Fruit fly (Drosophila melanogaster) whole organism, embryonic: Measurements from ENCODE around the gene Cortactin.
A peak's percentile ranks its signal among the peaks of the same experiment; 100 is the strongest.

Experiments used
- Asciz ChIP-seq: fragments of 200-800 bp; sonication (Bioruptor generic); optimal IDR thresholded peaks from 2 replicates; lab custom pipeline; 2017; ENCODE audit warnings: missing biosample characterization, mild to moderate bottlenecking, missing genetic modification characterization, missing genetic modification reagents
- B-H2 ChIP-seq: fragments of 200-800 bp; sonication (Bioruptor generic); optimal IDR thresholded peaks from 2 replicates; lab custom pipeline; 2018; ENCODE audit warnings: missing biosample characterization, mild to moderate bottlenecking, missing genetic modification characterization
- CG10209 ChIP-seq: fragments of 200-800 bp; sonication (Bioruptor generic); optimal IDR thresholded peaks from 3 replicates; lab custom pipeline; 2017; ENCODE audit warnings: missing biosample characterization, mild to moderate bottlenecking, missing genetic modification characterization, missing genetic modification reagents
- CG10959 ChIP-seq: fragments of 200-800 bp; sonication (Bioruptor generic); IDR thresholded peaks from 2 replicates; pipeline ENCODE4 v1.3.6; 2022; ENCODE audit warnings: missing biosample characterization, missing genetic modification characterization
- CG11560 ChIP-seq: fragments of 200-800 bp; sonication (Bioruptor generic); IDR thresholded peaks from 3 replicates; pipeline ENCODE4 v1.3.6; 2022; ENCODE audit warnings: missing biosample characterization, missing genetic modification characterization
- CG12299 ChIP-seq: fragments of 200-800 bp; sonication (Bioruptor generic); optimal IDR thresholded peaks from 2 replicates; lab custom pipeline; 2018; ENCODE audit warnings: missing biosample characterization, mild to moderate bottlenecking, missing genetic modification characterization
- CG1233 ChIP-seq: fragments of 200-800 bp; sonication (Bioruptor generic); optimal IDR thresholded peaks from 4 replicates; lab custom pipeline; 2018; ENCODE audit warnings: missing biosample characterization, mild to moderate bottlenecking, missing genetic modification characterization
- CG15269 ChIP-seq: fragments of 200-800 bp; sonication (Bioruptor generic); optimal IDR thresholded peaks from 2 replicates; lab custom pipeline; 2018; ENCODE audit warnings: missing biosample characterization, mild to moderate bottlenecking, missing genetic modification characterization, moderate library complexity
- CG16863 ChIP-seq: fragments of 200-800 bp; sonication (Bioruptor generic); optimal IDR thresholded peaks from 3 replicates; lab custom pipeline; 2016; ENCODE audit warnings: missing biosample characterization, missing genetic modification characterization
- CG17359 ChIP-seq: fragments of 200-800 bp; sonication (Bioruptor generic); optimal IDR thresholded peaks from 3 replicates; lab custom pipeline; 2018; ENCODE audit warnings: missing biosample characterization, mild to moderate bottlenecking, missing genetic modification characterization, moderate library complexity
- CG17385 ChIP-seq: fragments of 200-800 bp; sonication (Bioruptor generic); optimal IDR thresholded peaks from 3 replicates; lab custom pipeline; 2018; ENCODE audit warnings: missing biosample characterization, mild to moderate bottlenecking, missing genetic modification characterization
- CG18011 ChIP-seq: fragments of 200-800 bp; sonication (Bioruptor generic); optimal IDR thresholded peaks from 2 replicates; lab custom pipeline; 2017; ENCODE audit warnings: missing biosample characterization, missing genetic modification characterization, mild to moderate bottlenecking, moderate library complexity, missing genotype
- CG18262 ChIP-seq: fragments of 200-800 bp; optimal IDR thresholded peaks from 3 replicates; lab custom pipeline; 2019; ENCODE audit warnings: missing biosample characterization, mild to moderate bottlenecking, missing genetic modification characterization, moderate library complexity
- CG1832 ChIP-seq: fragments of 200-800 bp; sonication (Bioruptor generic); optimal IDR thresholded peaks from 2 replicates; lab custom pipeline; 2017; ENCODE audit warnings: missing biosample characterization, mild to moderate bottlenecking, missing genetic modification characterization, inconsistent platforms
- CG2116 ChIP-seq: fragments of 200-800 bp; sonication (Bioruptor generic); optimal IDR thresholded peaks from 3 replicates; lab custom pipeline; 2018; ENCODE audit warnings: missing biosample characterization, mild to moderate bottlenecking, missing genetic modification characterization
- CG32772 ChIP-seq: fragments of 200-800 bp; sonication (Bioruptor generic); IDR thresholded peaks from 2 replicates; pipeline ENCODE4 v1.3.6; 2022; ENCODE audit warnings: missing biosample characterization, missing genetic modification characterization
- CG3407 ChIP-seq: fragments of 200-800 bp; sonication (Bioruptor generic); optimal IDR thresholded peaks from 2 replicates; lab custom pipeline; 2018; ENCODE audit warnings: missing biosample characterization, mild to moderate bottlenecking, missing genetic modification characterization
- CG6272 ChIP-seq: fragments of 200-800 bp; sonication (Bioruptor generic); IDR thresholded peaks from 2 replicates; pipeline ENCODE4 v1.3.6; 2022; ENCODE audit warnings: missing biosample characterization, missing genetic modification characterization
- CG9437 ChIP-seq: fragments of 200-800 bp; sonication (Bioruptor generic); optimal IDR thresholded peaks from 2 replicates; lab custom pipeline; 2018; ENCODE audit warnings: missing biosample characterization, mild to moderate bottlenecking, missing genetic modification characterization
- Chrac-16 ChIP-seq: fragments of 200-800 bp; sonication (Bioruptor generic); optimal IDR thresholded peaks from 3 replicates; lab custom pipeline; 2016; ENCODE audit warnings: missing biosample characterization, missing genetic modification characterization
- CoRest ChIP-seq: fragments of 200-800 bp; sonication (Bioruptor generic); optimal IDR thresholded peaks from 3 replicates; lab custom pipeline; 2018; ENCODE audit warnings: missing biosample characterization, mild to moderate bottlenecking, missing genetic modification characterization, moderate library complexity
- Drgx ChIP-seq: fragments of 200-800 bp; sonication (Bioruptor generic); IDR thresholded peaks from 2 replicates; pipeline ENCODE4 v1.3.6; 2022; ENCODE audit warnings: missing biosample characterization, missing genetic modification characterization
- Hand ChIP-seq: fragments of 200-800 bp; sonication (Bioruptor generic); optimal IDR thresholded peaks from 2 replicates; lab custom pipeline; 2017; ENCODE audit warnings: mild to moderate bottlenecking, missing biosample characterization, missing genetic modification reagents, missing genetic modification characterization
- HmgD ChIP-seq: fragments of 200-800 bp; sonication (Bioruptor generic); optimal IDR thresholded peaks from 3 replicates; lab custom pipeline; 2016; ENCODE audit warnings: missing biosample characterization, missing genetic modification characterization
- amos ChIP-seq: fragments of 200-800 bp; sonication (Bioruptor generic); IDR thresholded peaks from 2 replicates; pipeline ENCODE4 v1.3.6; 2022; ENCODE audit warnings: missing biosample characterization, missing genetic modification characterization; ENCODE audit not compliant: partially characterized antibody
- ap ChIP-seq: fragments of 200-800 bp; sonication (Bioruptor generic); IDR thresholded peaks from 2 replicates; pipeline ENCODE4 v1.3.6; 2022; ENCODE audit warnings: missing biosample characterization, missing genetic modification characterization
- ato ChIP-seq: fragments of 200-800 bp; sonication (Bioruptor generic); IDR thresholded peaks from 2 replicates; pipeline ENCODE4 v1.3.6; 2022; ENCODE audit warnings: missing biosample characterization, missing genetic modification characterization; ENCODE audit not compliant: partially characterized antibody
- bbx ChIP-seq: fragments of 200-800 bp; sonication (Bioruptor generic); IDR thresholded peaks from 2 replicates; pipeline ENCODE4 v1.3.6; 2022; ENCODE audit warnings: missing biosample characterization, missing genetic modification characterization; ENCODE audit not compliant: partially characterized antibody
- chif ChIP-seq, 2 experiments: fragments of 200-800 bp; sonication (Bioruptor generic); optimal IDR thresholded peaks; 3 replicates each; lab custom pipeline; 2016; ENCODE audit warnings: missing biosample characterization in 2 of 2, missing genetic modification characterization in 2 of 2
- chinmo ChIP-seq: fragments of 200-800 bp; sonication (Bioruptor generic); IDR thresholded peaks from 4 replicates; pipeline ENCODE4 v1.3.6; 2022; ENCODE audit warnings: missing biosample characterization, missing genetic modification characterization; ENCODE audit not compliant: partially characterized antibody
- dimm ChIP-seq: fragments of 200-800 bp; sonication (Bioruptor generic); IDR thresholded peaks from 2 replicates; pipeline ENCODE4 v1.3.6; 2022; ENCODE audit warnings: missing biosample characterization, missing genetic modification characterization
- dysf ChIP-seq: fragments of 200-800 bp; sonication (Bioruptor generic); IDR thresholded peaks from 3 replicates; pipeline ENCODE4 v1.3.6; 2022; ENCODE audit warnings: missing biosample characterization, missing genetic modification characterization
- fru ChIP-seq: fragments of >200 bp; optimal IDR thresholded peaks from 2 replicates; lab custom pipeline; 2017
- gfzf ChIP-seq: fragments of 200-800 bp; sonication (Bioruptor generic); optimal IDR thresholded peaks from 2 replicates; lab custom pipeline; 2016; ENCODE audit warnings: missing biosample characterization, mild to moderate bottlenecking, missing genetic modification characterization, moderate library complexity
- hth ChIP-seq: fragments of >200 bp; optimal IDR thresholded peaks from 2 replicates; lab custom pipeline; 2017; ENCODE audit warnings: inconsistent platforms
- jing ChIP-seq: fragments of 200-800 bp; sonication (Bioruptor generic); optimal IDR thresholded peaks from 2 replicates; lab custom pipeline; 2018; ENCODE audit warnings: missing biosample characterization, mild to moderate bottlenecking, missing genetic modification characterization
- knrl ChIP-seq: fragments of 200-800 bp; sonication (Bioruptor generic); IDR thresholded peaks from 3 replicates; pipeline ENCODE4 v1.3.6; 2022; ENCODE audit warnings: missing biosample characterization, missing genetic modification characterization; ENCODE audit not compliant: partially characterized antibody
- nmo ChIP-seq: fragments of 200-800 bp; sonication (Bioruptor generic); optimal IDR thresholded peaks from 2 replicates; lab custom pipeline; 2018; ENCODE audit warnings: missing biosample characterization, mild to moderate bottlenecking, missing genetic modification characterization, moderate library complexity
- pan ChIP-seq, 4 experiments: fragments of >200 bp in 3 of 4; fragments of 200-800 bp in 1 of 4; sonication (Bioruptor generic) in 1 of 4; optimal IDR thresholded peaks in 3 of 4; IDR thresholded peaks in 1 of 4; 2 replicates each; pipeline versions ENCODE4 v1.3.6 to Lab custom; 2017 to 2022; ENCODE audit warnings: missing biosample characterization in 2 of 4, missing genetic modification characterization in 2 of 4, mixed read lengths in 1 of 4
- phol ChIP-seq: fragments of 200-800 bp; sonication (Bioruptor generic); optimal IDR thresholded peaks from 3 replicates; lab custom pipeline; 2018; ENCODE audit warnings: missing biosample characterization, mild to moderate bottlenecking, missing genetic modification characterization, moderate library complexity
- prd ChIP-seq, 3 experiments: fragments of >200 bp in 2 of 3; fragments of 200-800 bp in 1 of 3; sonication (Bioruptor generic) in 1 of 3; optimal IDR thresholded peaks in 2 of 3; IDR thresholded peaks in 1 of 3; 2 replicates in 2 of 3; 3 replicates in 1 of 3; pipeline versions ENCODE4 v1.3.6 to Lab custom; 2017 to 2022; ENCODE audit warnings: missing biosample characterization in 1 of 3, missing genetic modification characterization in 1 of 3
- sc ChIP-seq, 3 experiments: fragments of >200 bp in 2 of 3; fragments of 200-800 bp in 1 of 3; sonication (Bioruptor generic) in 1 of 3; optimal IDR thresholded peaks; 2 replicates in 2 of 3; 3 replicates in 1 of 3; lab custom pipeline; 2017; ENCODE audit warnings: mild to moderate bottlenecking in 1 of 3, missing biosample characterization in 1 of 3, missing genetic modification characterization in 1 of 3, missing genetic modification reagents in 1 of 3
- slbo ChIP-seq: fragments of 200-800 bp; sonication (Bioruptor generic); IDR thresholded peaks from 2 replicates; pipeline ENCODE4 v1.3.6; 2022; ENCODE audit warnings: missing biosample characterization, missing genetic modification characterization
- twi ChIP-seq: fragments of 200-800 bp; optimal IDR thresholded peaks from 2 replicates; lab custom pipeline; 2019; ENCODE audit warnings: missing biosample characterization, mild to moderate bottlenecking, missing genetic modification characterization, moderate library complexity
- usp ChIP-seq: fragments of >200 bp; optimal IDR thresholded peaks from 2 replicates; lab custom pipeline; 2017; ENCODE audit warnings: missing biosample characterization, missing genetic modification characterization
- zfh2 ChIP-seq: fragments of 200-800 bp; sonication (Bioruptor generic); optimal IDR thresholded peaks from 2 replicates; lab custom pipeline; 2016; ENCODE audit warnings: missing biosample characterization, missing genetic modification characterization

The Cortactin gene

dm6 chr3R:21064000-21064924 is at the start of gene Cortactin:
Cortactin (minus strand) TSS chr3R:21064471.
- TF ChIP-seq slbo (GFP tag; lab: Robert Waterston, UW) (0 out of 2 replicates have a peak, but pooled peaks have one; percentile 4), dimm (GFP tag; lab: Robert Waterston, UW) (no peak), B-H2 (GFP tag; lab: Kevin White, UChicago) (peak; percentile 48), nmo (GFP tag; lab: Kevin White, UChicago) (peak; percentile 42), ato (GFP tag; lab: Robert Waterston, UW) (peak; percentile 90), usp (GFP tag; lab: Kevin White, UChicago) (no peak), CG32772 (GFP tag; lab: Robert Waterston, UW) (no peak), CG1832 (GFP tag; lab: Kevin White, UChicago) (no peak), CG6272 (GFP tag; lab: Robert Waterston, UW) (0 out of 2 replicates have a peak, but pooled peaks have one; percentile 14), chif (GFP tag; optimal IDR thresholded peaks at IDR 0.05; lab: Kevin White, UChicago) (no peak), hth (lab: Kevin White, UChicago) (no peak), CG17359 (tag; lab: Kevin White, UChicago) (no peak), CG17385 (no peak), knrl (peak; percentile 83), dysf (GFP tag; lab: Robert Waterston, UW) (no peak), HmgD (peak; percentile 52), phol (peak; percentile 32), CG1233 (no peak), CG9437 (GFP tag; lab: Kevin White, UChicago) (peak; percentile 16), bbx (GFP tag; lab: Robert Waterston, UW) (peak; percentile 93), fru (lab: Kevin White, UChicago) (no peak), zfh2 (GFP tag; lab: Kevin White, UChicago) (peak; percentile 11), jing (GFP tag; lab: Kevin White, UChicago) (no peak), CG3407 (no peak), twi (tag; lab: Kevin White, UChicago) (no peak), CG10209 (GFP tag; lab: Kevin White, UChicago) (no peak), CG18262 (tag; lab: Kevin White, UChicago) (no peak), sc (optimal IDR thresholded peaks at IDR 0.05; lab: Kevin White, UChicago) (no peak), sc (GFP tag; optimal IDR thresholded peaks at IDR 0.05; lab: Kevin White, UChicago) (no peak), CG18011 (GFP tag; lab: Kevin White, UChicago) (peak; percentile 98), Drgx (GFP tag; lab: Robert Waterston, UW) (no peak), CoRest (tag; lab: Kevin White, UChicago) (peak; percentile 19), ap (no peak), CG10959 (no peak; the same call in 1 of the 2 replicates), Chrac-16 (GFP tag; lab: Kevin White, UChicago) (no peak), Hand (no peak), CG15269 (tag; lab: Kevin White, UChicago) (no peak), CG16863 (GFP tag; lab: Kevin White, UChicago) (no peak), gfzf (GFP tag; lab: Kevin White, UChicago) (peak; percentile 63), prd (optimal IDR thresholded peaks at IDR 0.05; lab: Kevin White, UChicago) (no peak), prd (GFP tag; IDR thresholded peaks at IDR 0.05; lab: Robert Waterston, UW) (no peak), Asciz (GFP tag; lab: Kevin White, UChicago) (no peak), CG11560 (tag; lab: Robert Waterston, UW) (peak; percentile 100), CG2116 (peak; percentile 69), amos (GFP tag; lab: Robert Waterston, UW) (peak; percentile 95), pan (optimal IDR thresholded peaks at IDR 0.05; lab: Kevin White, UChicago) (no peak), pan (GFP tag; optimal IDR thresholded peaks at IDR 0.05 in 1 of 2, IDR thresholded peaks at IDR 0.05 in 1 of 2) (no peak), chinmo (GFP tag; lab: Robert Waterston, UW) (peak; percentile 98), CG12299 (tag; lab: Kevin White, UChicago) (no peak)
